Fruit fly (Drosophila melanogaster) whole organism, embryonic: ENCODE results near the gene CG15201.

Source experiments
- ATbp ChIP-seq: fragments of 200-800 bp; sonication (Bioruptor generic); optimal IDR thresholded peaks from 2 replicates; lab custom pipeline; 2017; ENCODE audit warnings: missing biosample characterization, mild to moderate bottlenecking, missing genetic modification characterization, missing genetic modification reagents
- CG12299 ChIP-seq: fragments of 200-800 bp; sonication (Bioruptor generic); optimal IDR thresholded peaks from 2 replicates; lab custom pipeline; 2018; ENCODE audit warnings: missing biosample characterization, mild to moderate bottlenecking, missing genetic modification characterization
- CG13775 ChIP-seq: fragments of 200-800 bp; sonication (Bioruptor generic); optimal IDR thresholded peaks from 3 replicates; lab custom pipeline; 2017; ENCODE audit warnings: missing biosample characterization, mild to moderate bottlenecking, missing genetic modification characterization
- CG13894 ChIP-seq: fragments of 200-800 bp; sonication (Bioruptor generic); optimal IDR thresholded peaks from 3 replicates; lab custom pipeline; 2018; ENCODE audit warnings: missing biosample characterization, mild to moderate bottlenecking, missing genetic modification characterization, moderate library complexity
- CG17361 ChIP-seq: fragments of 200-800 bp; sonication (Bioruptor generic); IDR thresholded peaks from 3 replicates; pipeline ENCODE4 v1.3.6; 2022; ENCODE audit warnings: missing biosample characterization, missing genetic modification characterization
- CG1832 ChIP-seq: fragments of 200-800 bp; sonication (Bioruptor generic); optimal IDR thresholded peaks from 2 replicates; lab custom pipeline; 2017; ENCODE audit warnings: missing biosample characterization, mild to moderate bottlenecking, missing genetic modification characterization, inconsistent platforms
- CG2712 ChIP-seq: fragments of 200-800 bp; optimal IDR thresholded peaks from 3 replicates; lab custom pipeline; 2019; ENCODE audit warnings: missing biosample characterization, mild to moderate bottlenecking, missing genetic modification characterization, moderate library complexity
- CG30020 ChIP-seq: fragments of 200-800 bp; optimal IDR thresholded peaks from 2 replicates; lab custom pipeline; 2019; ENCODE audit warnings: missing biosample characterization, mild to moderate bottlenecking, missing genetic modification characterization, moderate library complexity
- CG34422 ChIP-seq: fragments of 200-800 bp; sonication (Bioruptor generic); IDR thresholded peaks from 3 replicates; pipeline ENCODE4 v1.3.6; 2022; ENCODE audit warnings: missing biosample characterization, missing genetic modification characterization
- CG6175 ChIP-seq: fragments of 200-800 bp; sonication (Bioruptor generic); IDR thresholded peaks from 3 replicates; pipeline ENCODE4 v1.3.6; 2022; ENCODE audit warnings: missing biosample characterization, missing genetic modification characterization
- CG7786 ChIP-seq: fragments of 200-800 bp; sonication (Bioruptor generic); optimal IDR thresholded peaks from 2 replicates; lab custom pipeline; 2016; ENCODE audit warnings: missing biosample characterization, missing genetic modification characterization
- Camta ChIP-seq: fragments of 200-800 bp; sonication (Bioruptor generic); optimal IDR thresholded peaks from 2 replicates; lab custom pipeline; 2016; ENCODE audit warnings: missing biosample characterization, missing genetic modification characterization
- CkIIα-i1 ChIP-seq: fragments of 200-800 bp; sonication (Bioruptor generic); IDR thresholded peaks from 2 replicates; pipeline ENCODE4 v1.3.6; 2022; ENCODE audit warnings: missing biosample characterization, missing genetic modification characterization
- Fer2 ChIP-seq: fragments of 200-800 bp; sonication (Bioruptor generic); optimal IDR thresholded peaks from 2 replicates; lab custom pipeline; 2018; ENCODE audit warnings: missing biosample characterization, mild to moderate bottlenecking, missing genetic modification characterization, moderate library complexity
- HLH3B ChIP-seq: fragments of 200-800 bp; sonication (Bioruptor generic); IDR thresholded peaks from 2 replicates; pipeline ENCODE4 v1.3.6; 2022; ENCODE audit warnings: missing biosample characterization, missing genetic modification characterization
- HLH4C ChIP-seq: fragments of 200-800 bp; sonication (Bioruptor generic); IDR thresholded peaks from 3 replicates; pipeline ENCODE4 v1.3.6; 2022; ENCODE audit warnings: missing biosample characterization, missing genetic modification characterization; ENCODE audit not compliant: partially characterized antibody
- Meics ChIP-seq: fragments of 200-800 bp; sonication (Bioruptor generic); optimal IDR thresholded peaks from 2 replicates; lab custom pipeline; 2017; ENCODE audit warnings: missing biosample characterization, mild to moderate bottlenecking, missing genetic modification characterization
- NK7.1 ChIP-seq: fragments of 200-800 bp; sonication (Bioruptor generic); optimal IDR thresholded peaks from 3 replicates; lab custom pipeline; 2016; ENCODE audit warnings: missing biosample characterization, missing genetic modification characterization
- Nf-YA ChIP-seq: fragments of 200-800 bp; sonication (Bioruptor generic); IDR thresholded peaks from 2 replicates; pipeline ENCODE4 v1.3.6; 2022; ENCODE audit warnings: missing biosample characterization, missing genetic modification characterization
- Ravus ChIP-seq: fragments of 200-800 bp; sonication (Bioruptor generic); IDR thresholded peaks from 2 replicates; pipeline ENCODE4 v1.3.6; 2022; ENCODE audit warnings: missing biosample characterization, missing genetic modification characterization
- Side ChIP-seq: fragments of 200-800 bp; sonication (Bioruptor generic); optimal IDR thresholded peaks from 2 replicates; lab custom pipeline; 2016; ENCODE audit warnings: missing biosample characterization, missing genetic modification characterization
- Taf1 ChIP-seq: fragments of 200-800 bp; sonication (Bioruptor generic); IDR thresholded peaks from 2 replicates; pipeline ENCODE4 v1.3.6; 2022; ENCODE audit warnings: missing biosample characterization, missing genetic modification characterization
- cas ChIP-seq: fragments of 200-800 bp; sonication (Bioruptor generic); IDR thresholded peaks from 2 replicates; pipeline ENCODE4 v1.3.6; 2022; ENCODE audit warnings: missing biosample characterization, missing genetic modification characterization
- chif ChIP-seq, 2 experiments: fragments of 200-800 bp; sonication (Bioruptor generic); optimal IDR thresholded peaks; 3 replicates each; lab custom pipeline; 2016; ENCODE audit warnings: missing biosample characterization in 2 of 2, missing genetic modification characterization in 2 of 2
- crc ChIP-seq: fragments of 200-800 bp; sonication (Bioruptor generic); optimal IDR thresholded peaks from 2 replicates; lab custom pipeline; 2016; ENCODE audit warnings: missing biosample characterization, missing genetic modification characterization
- dati ChIP-seq: fragments of 200-800 bp; sonication (Bioruptor generic); IDR thresholded peaks from 2 replicates; pipeline ENCODE4 v1.3.6; 2022; ENCODE audit warnings: missing biosample characterization, missing genetic modification characterization
- dimm ChIP-seq: fragments of 200-800 bp; sonication (Bioruptor generic); IDR thresholded peaks from 2 replicates; pipeline ENCODE4 v1.3.6; 2022; ENCODE audit warnings: missing biosample characterization, missing genetic modification characterization
- dm ChIP-seq: fragments of 200-800 bp; sonication (Bioruptor generic); optimal IDR thresholded peaks from 3 replicates; lab custom pipeline; 2016; ENCODE audit warnings: missing biosample characterization, missing genetic modification characterization
- eve ChIP-seq, 2 experiments: fragments of >200 bp; optimal IDR thresholded peaks; 2 replicates each; lab custom pipeline; 2017; ENCODE audit warnings: missing biosample characterization in 2 of 2, missing genetic modification characterization in 2 of 2
- gem ChIP-seq: fragments of 200-800 bp; sonication (Bioruptor generic); optimal IDR thresholded peaks from 2 replicates; lab custom pipeline; 2019; ENCODE audit warnings: missing biosample characterization, mild to moderate bottlenecking, missing genetic modification characterization, moderate library complexity
- gfzf ChIP-seq: fragments of 200-800 bp; sonication (Bioruptor generic); optimal IDR thresholded peaks from 2 replicates; lab custom pipeline; 2016; ENCODE audit warnings: missing biosample characterization, mild to moderate bottlenecking, missing genetic modification characterization, moderate library complexity
- ham ChIP-seq: fragments of 200-800 bp; sonication (Bioruptor generic); IDR thresholded peaks from 2 replicates; pipeline ENCODE4 v1.3.6; 2022; ENCODE audit warnings: missing biosample characterization, missing genetic modification characterization
- hth ChIP-seq: fragments of >200 bp; optimal IDR thresholded peaks from 2 replicates; lab custom pipeline; 2017; ENCODE audit warnings: inconsistent platforms
- jing ChIP-seq: fragments of 200-800 bp; sonication (Bioruptor generic); optimal IDR thresholded peaks from 2 replicates; lab custom pipeline; 2018; ENCODE audit warnings: missing biosample characterization, mild to moderate bottlenecking, missing genetic modification characterization
- kay ChIP-seq: fragments of 200-800 bp; sonication (Bioruptor generic); optimal IDR thresholded peaks from 2 replicates; lab custom pipeline; 2016; ENCODE audit warnings: missing biosample characterization, missing genetic modification characterization
- kni ChIP-seq: fragments of 200-800 bp; sonication (Bioruptor generic); optimal IDR thresholded peaks from 3 replicates; lab custom pipeline; 2017; ENCODE audit warnings: mild to moderate bottlenecking, missing biosample characterization, missing genetic modification reagents, missing genetic modification characterization
- lov ChIP-seq, 2 experiments: fragments of 200-800 bp in 1 of 2; fragments of >200 bp in 1 of 2; sonication (Bioruptor generic) in 1 of 2; IDR thresholded peaks in 1 of 2; optimal IDR thresholded peaks in 1 of 2; 2 replicates in 1 of 2; 3 replicates in 1 of 2; pipeline versions ENCODE4 v1.3.6 to Lab custom; 2017 to 2022; ENCODE audit warnings: missing biosample characterization in 1 of 2, missing genetic modification characterization in 1 of 2
- maf-S ChIP-seq: fragments of 200-800 bp; sonication (Bioruptor generic); optimal IDR thresholded peaks from 2 replicates; lab custom pipeline; 2016; ENCODE audit warnings: missing biosample characterization, missing genetic modification characterization
- oc ChIP-seq: fragments of 200-800 bp; sonication (Bioruptor generic); optimal IDR thresholded peaks from 2 replicates; lab custom pipeline; 2018; ENCODE audit warnings: missing biosample characterization, mild to moderate bottlenecking, missing genetic modification characterization, moderate library complexity
- pum ChIP-seq: fragments of 200-800 bp; sonication (Bioruptor generic); optimal IDR thresholded peaks from 2 replicates; lab custom pipeline; 2016; ENCODE audit warnings: missing biosample characterization, missing genetic modification characterization
- slou ChIP-seq: fragments of 200-800 bp; sonication (Bioruptor generic); optimal IDR thresholded peaks from 3 replicates; lab custom pipeline; 2016; ENCODE audit warnings: missing biosample characterization, missing genetic modification characterization
- sr ChIP-seq: fragments of 200-800 bp; sonication (Bioruptor generic); IDR thresholded peaks from 3 replicates; pipeline ENCODE4 v1.3.6; 2022; ENCODE audit warnings: missing biosample characterization, missing genetic modification characterization
- sug ChIP-seq: fragments of 200-800 bp; optimal IDR thresholded peaks from 2 replicates; lab custom pipeline; 2019; ENCODE audit warnings: missing biosample characterization, mild to moderate bottlenecking, missing genetic modification characterization, moderate library complexity
- tap ChIP-seq: fragments of 200-800 bp; optimal IDR thresholded peaks from 3 replicates; lab custom pipeline; 2019; ENCODE audit warnings: missing biosample characterization, mild to moderate bottlenecking, missing genetic modification characterization, moderate library complexity
- tin ChIP-seq: fragments of 200-800 bp; sonication (Bioruptor generic); optimal IDR thresholded peaks from 3 replicates; lab custom pipeline; 2016; ENCODE audit warnings: missing biosample characterization, missing genetic modification characterization
- tio ChIP-seq: fragments of 200-800 bp; sonication (Bioruptor generic); optimal IDR thresholded peaks from 2 replicates; lab custom pipeline; 2017; ENCODE audit warnings: missing biosample characterization, missing genetic modification characterization, inconsistent platforms
- trh ChIP-seq: fragments of 200-800 bp; sonication (Bioruptor generic); optimal IDR thresholded peaks from 2 replicates; lab custom pipeline; 2016; ENCODE audit warnings: missing biosample characterization, missing genetic modification characterization
- ttk ChIP-seq: fragments of 200-800 bp; sonication (Bioruptor generic); IDR thresholded peaks from 2 replicates; pipeline ENCODE4 v2.1.2; 2022; ENCODE audit warnings: missing biosample characterization, missing genetic modification characterization
- unpg ChIP-seq: fragments of 200-800 bp; sonication (Bioruptor generic); optimal IDR thresholded peaks from 3 replicates; lab custom pipeline; 2018; ENCODE audit warnings: missing biosample characterization, mild to moderate bottlenecking, missing genetic modification characterization, moderate library complexity
- wor ChIP-seq: fragments of 200-800 bp; sonication (Bioruptor generic); IDR thresholded peaks from 2 replicates; pipeline ENCODE4 v1.3.6; 2022; ENCODE audit warnings: missing biosample characterization, missing genetic modification characterization
- zf30C ChIP-seq: fragments of 200-800 bp; sonication (Bioruptor generic); optimal IDR thresholded peaks from 3 replicates; lab custom pipeline; 2018; ENCODE audit warnings: missing biosample characterization, mild to moderate bottlenecking, missing genetic modification characterization

Gene CG15201

dm6 chrX:11108148-11108844 is 35.6 kb upstream of the CG15201 start, which contains the start of gene Hsp60A (continued):
- no peak for TF ChIP-seq crc (GFP tag; lab: Kevin White, UChicago)
- TF ChIP-seq Nf-YA (GFP tag; lab: Robert Waterston, UW) = no peak
- TF ChIP-seq hth = no peak
- no peak for TF ChIP-seq CkIIα-i1 (GFP tag; lab: Robert Waterston, UW)
- TF ChIP-seq dm (GFP tag; lab: Kevin White, UChicago) = no peak
- peak; percentile 48 for TF ChIP-seq CG13775 (GFP tag; lab: Kevin White, UChicago)
- no peak for TF ChIP-seq Ravus (GFP tag; lab: Robert Waterston, UW)
- 0 out of 3 replicates have a peak, but pooled peaks have one; percentile 14 for TF ChIP-seq CG34422 (GFP tag; lab: Robert Waterston, UW)
- no peak for TF ChIP-seq slou (GFP tag; lab: Kevin White, UChicago)
- TF ChIP-seq maf-S (GFP tag; lab: Kevin White, UChicago) = no peak
- TF ChIP-seq eve (GFP tag; optimal IDR thresholded peaks at IDR 0.05; lab: Kevin White, UChicago) = no peak
- peak; percentile 66 for TF ChIP-seq gfzf
- no peak for TF ChIP-seq oc (tag; lab: Kevin White, UChicago)
- peak; percentile 73 for TF ChIP-seq gem
- TF ChIP-seq NK7.1 (GFP tag; lab: Kevin White, UChicago) = no peak
- no peak for TF ChIP-seq pum (GFP tag; lab: Kevin White, UChicago)
- no peak for TF ChIP-seq CG7786
- peak; percentile 60 for TF ChIP-seq unpg (GFP tag; lab: Kevin White, UChicago)
- TF ChIP-seq Taf1 (GFP tag; lab: Robert Waterston, UW) = no peak
- TF ChIP-seq cas (GFP tag; lab: Robert Waterston, UW) = 0 out of 2 replicates have a peak, but pooled peaks have one; percentile 11
- TF ChIP-seq dimm (GFP tag; lab: Robert Waterston, UW) = no peak
- peak; percentile 33 for TF ChIP-seq Meics (GFP tag; lab: Kevin White, UChicago)
- peak; percentile 68 for TF ChIP-seq tin (GFP tag; lab: Kevin White, UChicago)
- TF ChIP-seq CG17361 = peak; percentile 60; the same call in 2 of the 3 replicates
- TF ChIP-seq CG12299 (tag; lab: Kevin White, UChicago) = peak; percentile 46
- peak; percentile 47 for TF ChIP-seq sug (tag; lab: Kevin White, UChicago)
- no peak for TF ChIP-seq Side (GFP tag; lab: Kevin White, UChicago)
- no peak for TF ChIP-seq tap (tag; lab: Kevin White, UChicago)
- TF ChIP-seq CG1832 = no peak
- TF ChIP-seq kay (GFP tag; lab: Kevin White, UChicago) = peak; percentile 15
- TF ChIP-seq dati (GFP tag; lab: Robert Waterston, UW) = no peak
- TF ChIP-seq CG13894 (tag; lab: Kevin White, UChicago) = peak; percentile 56
- TF ChIP-seq ham (GFP tag; lab: Robert Waterston, UW) = no peak
- no peak for TF ChIP-seq chif (GFP tag; optimal IDR thresholded peaks at IDR 0.05; lab: Kevin White, UChicago)
- no peak for TF ChIP-seq wor (GFP tag; lab: Robert Waterston, UW)
- peak; percentile 61 for TF ChIP-seq CG2712 (tag; lab: Kevin White, UChicago)
- no peak for TF ChIP-seq Camta (GFP tag; lab: Kevin White, UChicago)
- no peak for TF ChIP-seq jing (GFP tag; lab: Kevin White, UChicago)
- TF ChIP-seq trh (GFP tag; lab: Kevin White, UChicago) = no peak
- no peak for TF ChIP-seq ttk (GFP tag; lab: Robert Waterston, UW)
- TF ChIP-seq HLH4C (GFP tag; lab: Robert Waterston, UW) = peak; percentile 87
- TF ChIP-seq ATbp (GFP tag; lab: Kevin White, UChicago) = peak; percentile 9
- TF ChIP-seq zf30C = no peak
- no peak for TF ChIP-seq kni
- TF ChIP-seq lov (optimal IDR thresholded peaks at IDR 0.05; lab: Kevin White, UChicago) = no peak
- no peak for TF ChIP-seq lov (GFP tag; IDR thresholded peaks at IDR 0.05; lab: Robert Waterston, UW)
- TF ChIP-seq HLH3B (GFP tag; lab: Robert Waterston, UW) = 0 out of 2 replicates have a peak, but pooled peaks have one; percentile 28
- TF ChIP-seq CG6175 (GFP tag; lab: Robert Waterston, UW) = no peak
- TF ChIP-seq tio (GFP tag; lab: Kevin White, UChicago) = no peak
- TF ChIP-seq Fer2 (tag; lab: Kevin White, UChicago) = peak; percentile 7
- TF ChIP-seq sr (GFP tag; lab: Robert Waterston, UW) = no peak
- peak; percentile 25 for TF ChIP-seq CG30020 (tag; lab: Kevin White, UChicago)
